Worm (Caenorhabditis elegans) whole organism, mixed stage, embryonic: ENCODE data around the gene T19D12.5.

Experiments used
- M03D4.4 ChIP-seq: sonication (generic microtip); optimal IDR thresholded peaks from 2 replicates; lab custom pipeline; 2017; ENCODE audit warnings: mild to moderate bottlenecking, missing genetic modification characterization, missing compliant biosample characterization
- bed-3 ChIP-seq: fragments of 200-800 bp; sonication (Bioruptor generic); optimal IDR thresholded peaks from 3 replicates; lab custom pipeline; 2018; ENCODE audit warnings: mild to moderate bottlenecking, missing genetic modification characterization, moderate library complexity, missing compliant biosample characterization
- ceh-39 ChIP-seq: fragments of 150-350 bp; optimal IDR thresholded peaks from 2 replicates; lab custom pipeline; 2014; ENCODE audit warnings: missing biosample characterization, missing genetic modification characterization
- ceh-43 ChIP-seq: fragments of 200-800 bp; sonication (Bioruptor generic); optimal IDR thresholded peaks from 2 replicates; lab custom pipeline; 2018; ENCODE audit warnings: mild to moderate bottlenecking, missing genetic modification characterization, moderate library complexity, missing compliant biosample characterization
- ceh-83 ChIP-seq: fragments of 200-800 bp; sonication (Bioruptor generic); optimal IDR thresholded peaks from 2 replicates; lab custom pipeline; 2018; ENCODE audit warnings: mild to moderate bottlenecking, missing genetic modification characterization, missing compliant biosample characterization
- ces-1 ChIP-seq: fragments of 150-350 bp; optimal IDR thresholded peaks from 2 replicates; lab custom pipeline; 2014; ENCODE audit warnings: missing biosample characterization, missing genetic modification reagents, missing genetic modification characterization
- cnd-1 ChIP-seq: fragments of 200-800 bp; sonication (Bioruptor generic); optimal IDR thresholded peaks from 2 replicates; lab custom pipeline; 2018; ENCODE audit warnings: mild to moderate bottlenecking, missing genetic modification characterization, missing compliant biosample characterization
- drap-1 ChIP-seq: fragments of 200-800 bp; sonication (Bioruptor generic); optimal IDR thresholded peaks from 3 replicates; lab custom pipeline; 2018; ENCODE audit warnings: mild to moderate bottlenecking, missing genetic modification characterization, missing compliant biosample characterization
- elt-1 ChIP-seq: sonication (generic microtip); optimal IDR thresholded peaks from 2 replicates; lab custom pipeline; 2017; ENCODE audit warnings: missing genetic modification characterization, mild to moderate bottlenecking, missing compliant biosample characterization, antibody characterized with exemption, moderate library complexity, borderline replicate concordance; ENCODE audit not compliant: insufficient read depth
- elt-3 ChIP-seq: fragments of 150-350 bp; optimal IDR thresholded peaks from 2 replicates; lab custom pipeline; 2014; ENCODE audit warnings: missing biosample characterization, missing genetic modification characterization
- ham-2 ChIP-seq: fragments of 200-800 bp; sonication (Bioruptor generic); optimal IDR thresholded peaks from 2 replicates; lab custom pipeline; 2018; ENCODE audit warnings: mild to moderate bottlenecking, missing genetic modification characterization, missing compliant biosample characterization
- hlh-1 ChIP-seq: fragments of 150-350 bp; optimal IDR thresholded peaks from 2 replicates; lab custom pipeline; 2014; ENCODE audit warnings: missing biosample characterization, missing genetic modification reagents, missing genetic modification characterization
- lin-13 ChIP-seq: fragments of 150-350 bp; optimal IDR thresholded peaks from 2 replicates; lab custom pipeline; 2014; ENCODE audit warnings: missing biosample characterization, missing genetic modification characterization
- lin-32 ChIP-seq: fragments of 200-800 bp; sonication (Bioruptor generic); optimal IDR thresholded peaks from 2 replicates; lab custom pipeline; 2018; ENCODE audit warnings: mild to moderate bottlenecking, missing genetic modification characterization, missing compliant biosample characterization
- lsy-2 ChIP-seq: fragments of 150-350 bp; optimal IDR thresholded peaks from 2 replicates; lab custom pipeline; 2014; ENCODE audit warnings: missing biosample characterization, missing genetic modification characterization
- mab-5 ChIP-seq: fragments of 150-350 bp; optimal IDR thresholded peaks from 2 replicates; lab custom pipeline; 2014; ENCODE audit warnings: missing biosample characterization, missing genetic modification characterization
- mep-1 ChIP-seq: fragments of 150-350 bp; optimal IDR thresholded peaks from 2 replicates; lab custom pipeline; 2017; ENCODE audit warnings: missing biosample characterization, missing genetic modification reagents, missing genetic modification characterization, inconsistent platforms
- mls-2 ChIP-seq: sonication (generic microtip); optimal IDR thresholded peaks from 2 replicates; lab custom pipeline; 2016; ENCODE audit warnings: mild to moderate bottlenecking, missing genetic modification characterization, moderate library complexity, missing compliant biosample characterization
- nhr-12 ChIP-seq: fragments of 150-350 bp; optimal IDR thresholded peaks from 2 replicates; lab custom pipeline; 2014; ENCODE audit warnings: missing biosample characterization, missing genetic modification characterization
- nhr-237 ChIP-seq: fragments of 150-350 bp; optimal IDR thresholded peaks from 2 replicates; lab custom pipeline; 2014; ENCODE audit warnings: missing biosample characterization, missing genetic modification characterization
- nhr-28 ChIP-seq: fragments of 150-350 bp; optimal IDR thresholded peaks from 2 replicates; lab custom pipeline; 2014; ENCODE audit warnings: missing biosample characterization, missing genetic modification characterization
- nhr-76 ChIP-seq: sonication (generic microtip); optimal IDR thresholded peaks from 2 replicates; lab custom pipeline; 2017; ENCODE audit warnings: missing biosample characterization, missing genetic modification characterization
- pha-4 ChIP-seq: fragments of 150-350 bp; optimal IDR thresholded peaks from 2 replicates; lab custom pipeline; 2018; ENCODE audit warnings: missing biosample characterization, missing genetic modification reagents, missing genetic modification characterization
- sem-2 ChIP-seq: fragments of 200-800 bp; sonication (Bioruptor generic); optimal IDR thresholded peaks from 2 replicates; lab custom pipeline; 2018; ENCODE audit warnings: mild to moderate bottlenecking, missing genetic modification characterization, missing compliant biosample characterization
- snpc-4 ChIP-seq: fragments of 150-350 bp; optimal IDR thresholded peaks from 2 replicates; lab custom pipeline; 2014; ENCODE audit warnings: missing biosample characterization, missing genetic modification characterization
- sptf-1 ChIP-seq: sonication (generic microtip); optimal IDR thresholded peaks from 2 replicates; lab custom pipeline; 2017; ENCODE audit warnings: mild to moderate bottlenecking, missing genetic modification characterization, moderate library complexity, missing compliant biosample characterization
- tbx-8 ChIP-seq: fragments of 200-800 bp; sonication (Bioruptor generic); optimal IDR thresholded peaks from 2 replicates; lab custom pipeline; 2018; ENCODE audit warnings: mild to moderate bottlenecking, missing genetic modification characterization, moderate library complexity, missing compliant biosample characterization
- unc-120 ChIP-seq: sonication (generic microtip); optimal IDR thresholded peaks from 2 replicates; lab custom pipeline; 2017; ENCODE audit warnings: missing genetic modification characterization, missing compliant biosample characterization; ENCODE audit not compliant: poor library complexity, severe bottlenecking
- unc-39 ChIP-seq: fragments of 150-350 bp; optimal IDR thresholded peaks from 2 replicates; lab custom pipeline; 2014; ENCODE audit warnings: missing biosample characterization, missing genetic modification characterization
- unc-62 ChIP-seq: fragments of 150-350 bp; optimal IDR thresholded peaks from 2 replicates; lab custom pipeline; 2014; ENCODE audit warnings: missing biosample characterization, missing genetic modification reagents, missing genetic modification characterization
- zip-8 ChIP-seq: fragments of 150-350 bp; optimal IDR thresholded peaks from 2 replicates; lab custom pipeline; 2014; ENCODE audit warnings: missing biosample characterization, missing genetic modification characterization
- ztf-11 ChIP-seq: fragments of 150-350 bp; optimal IDR thresholded peaks from 2 replicates; lab custom pipeline; 2014; ENCODE audit warnings: missing biosample characterization, missing genetic modification characterization

Gene T19D12.5

ce11 chrII:6646903-6647302 lies 10.9 kb upstream of the T19D12.5 start:
- no peak for TF ChIP-seq nhr-12 (tag; lab: Kevin White, UChicago)
- no peak for TF ChIP-seq unc-39 (tag; lab: Kevin White, UChicago)
- no peak for TF ChIP-seq sptf-1
- TF ChIP-seq elt-1 (tag; lab: Kevin White, UChicago): no peak
- TF ChIP-seq nhr-28 (tag; lab: Kevin White, UChicago): no peak
- no peak for TF ChIP-seq mep-1 (tag; lab: Kevin White, UChicago)
- no peak for TF ChIP-seq ham-2 (GFP tag; lab: Kevin White, UChicago)
- no peak for TF ChIP-seq ceh-43 (GFP tag; lab: Kevin White, UChicago)
- TF ChIP-seq lin-13: no peak
- TF ChIP-seq lin-32 (GFP tag; lab: Kevin White, UChicago): no peak
- TF ChIP-seq cnd-1 (tag; lab: Kevin White, UChicago): no peak
- TF ChIP-seq bed-3 (GFP tag; lab: Kevin White, UChicago): no peak
- no peak for TF ChIP-seq sem-2 (GFP tag; lab: Kevin White, UChicago)
- TF ChIP-seq elt-3 (tag; lab: Kevin White, UChicago): no peak
- no peak for TF ChIP-seq lsy-2 (tag; lab: Kevin White, UChicago)
- no peak for TF ChIP-seq pha-4 (tag; lab: Kevin White, UChicago)

DNA sequence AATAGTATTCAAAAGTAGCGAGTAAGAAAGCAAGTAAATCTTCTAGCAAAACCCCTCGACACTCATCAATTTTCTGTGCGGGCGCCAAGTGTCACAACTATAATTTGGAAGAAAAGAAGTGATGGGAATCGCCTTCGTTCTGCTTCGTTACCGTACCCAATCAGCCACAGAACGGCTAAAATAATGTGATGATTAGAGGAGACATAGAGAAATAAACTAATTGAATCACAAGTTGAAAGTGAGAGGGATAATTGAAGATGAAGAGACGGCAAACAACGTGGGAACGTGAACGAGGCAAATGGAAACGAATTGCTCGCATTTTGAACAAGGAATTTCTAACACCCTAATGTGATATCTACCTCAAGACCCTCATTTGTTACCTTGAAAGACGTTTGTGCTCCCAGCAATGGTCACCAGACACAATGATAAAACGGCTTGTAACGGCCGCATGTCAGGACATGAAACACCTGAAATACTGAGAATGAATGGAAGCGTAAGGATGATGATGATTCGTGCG lies 6.7 kb upstream of the T19D12.5 start, which contains the start of gene T19D12.6:
Gene T19D12.6, minus strand, starts transcription at position 467 of the 517 bp plus-strand sequence.
- TF ChIP-seq tbx-8 (GFP tag; lab: Kevin White, UChicago) (no peak), ces-1 (peak; percentile 58)

DNA sequence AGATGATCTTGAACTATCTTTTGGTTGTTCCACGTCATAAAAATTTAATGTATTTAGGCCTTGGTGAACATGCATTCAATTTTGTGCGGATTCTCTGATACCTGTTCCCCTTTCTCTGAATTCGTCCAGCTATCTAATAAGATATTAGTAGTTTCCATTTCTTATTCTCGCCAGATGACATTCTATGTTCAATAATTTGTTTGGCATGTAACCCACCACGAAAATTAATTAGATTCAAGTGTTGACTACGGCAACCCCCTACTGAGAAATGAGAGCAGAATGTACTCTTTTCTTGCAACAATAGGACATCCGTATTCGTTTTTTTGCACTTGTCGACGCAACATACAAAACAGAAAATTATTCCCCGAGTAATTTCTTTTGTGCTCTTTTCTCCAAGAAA lies 6.1 kb upstream of the T19D12.5 start:
- TF ChIP-seq mep-1 (tag; lab: Kevin White, UChicago) (no peak), ces-1 (peak; percentile 77)
- TF ChIP-seq, all 35 proteins: peak for 1

DNA sequence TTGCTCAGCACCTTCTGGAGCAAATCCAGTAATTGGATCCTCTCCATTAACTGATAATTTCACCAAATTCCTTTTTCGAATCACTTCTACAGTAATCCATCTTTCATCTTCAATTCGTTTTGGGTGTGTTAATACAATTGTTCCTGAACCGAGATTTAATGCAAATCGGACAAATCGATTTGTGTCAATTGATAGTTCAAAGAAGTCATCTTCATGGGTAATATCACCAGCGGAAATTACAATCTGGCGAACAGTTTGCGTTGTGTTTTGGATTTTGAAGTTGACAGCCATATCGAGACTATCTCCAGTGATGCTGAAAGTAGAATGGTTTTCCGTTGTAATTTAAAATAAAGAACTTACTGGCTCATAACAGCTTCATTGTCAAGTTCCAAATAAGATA lies 1.8 kb upstream of the T19D12.5 start:
- no peak for TF ChIP-seq hlh-1 (tag; lab: Kevin White, UChicago)
- TF ChIP-seq M03D4.4: no peak
- TF ChIP-seq nhr-12 (tag; lab: Kevin White, UChicago): no peak
- no peak for TF ChIP-seq unc-62 (GFP tag; lab: Kevin White, UChicago)
- TF ChIP-seq pha-4 (tag; lab: Kevin White, UChicago): no peak
- no peak for TF ChIP-seq zip-8 (tag; lab: Kevin White, UChicago)
- no peak for TF ChIP-seq nhr-237 (tag; lab: Kevin White, UChicago)
- TF ChIP-seq sptf-1: no peak
- TF ChIP-seq ham-2 (GFP tag; lab: Kevin White, UChicago): no peak
- no peak for TF ChIP-seq nhr-76 (tag; lab: Kevin White, UChicago)
- TF ChIP-seq unc-39 (tag; lab: Kevin White, UChicago): no peak

DNA sequence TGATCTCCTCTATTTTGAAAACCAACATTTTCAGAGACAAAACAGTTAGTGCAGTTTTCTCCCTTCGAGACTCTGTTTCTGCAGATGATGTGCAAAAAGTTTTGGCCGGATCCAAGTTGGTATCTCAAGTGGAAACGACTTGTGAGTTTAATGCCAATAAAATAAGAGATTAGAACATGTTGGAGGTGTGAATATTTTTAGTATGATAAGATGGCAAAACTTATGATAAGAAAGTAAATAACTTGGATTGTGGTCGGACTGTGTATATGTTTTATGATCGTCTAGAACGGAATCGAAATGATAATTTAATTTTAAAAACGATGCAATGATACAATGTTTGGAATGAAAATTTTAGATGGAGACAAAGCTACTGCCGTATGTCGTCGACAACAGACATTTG lies 4.0 kb downstream of the T19D12.5 start:
- no peak for TF ChIP-seq nhr-76 (tag; lab: Kevin White, UChicago)
- TF ChIP-seq ceh-83 (GFP tag; lab: Kevin White, UChicago): no peak
- no peak for TF ChIP-seq ces-1
- TF ChIP-seq mls-2 (tag; lab: Kevin White, UChicago): no peak
- no peak for TF ChIP-seq nhr-237 (tag; lab: Kevin White, UChicago)
- no peak for TF ChIP-seq hlh-1 (tag; lab: Kevin White, UChicago)
- TF ChIP-seq zip-8 (tag; lab: Kevin White, UChicago): no peak
- no peak for TF ChIP-seq bed-3 (GFP tag; lab: Kevin White, UChicago)
- no peak for TF ChIP-seq elt-3 (tag; lab: Kevin White, UChicago)
- no peak for TF ChIP-seq lin-32 (GFP tag; lab: Kevin White, UChicago)
- no peak for TF ChIP-seq elt-1 (tag; lab: Kevin White, UChicago)
- no peak for TF ChIP-seq nhr-12 (tag; lab: Kevin White, UChicago)
- no peak for TF ChIP-seq nhr-28 (tag; lab: Kevin White, UChicago)
- no peak for TF ChIP-seq lin-13
- TF ChIP-seq unc-62 (GFP tag; lab: Kevin White, UChicago): no peak
- TF ChIP-seq ztf-11 (tag; lab: Kevin White, UChicago): no peak
- no peak for TF ChIP-seq ceh-43 (GFP tag; lab: Kevin White, UChicago)
- no peak for TF ChIP-seq M03D4.4

ce11 chrII:6630811-6631210 lies 5.2 kb downstream of the T19D12.5 start, which contains the start of gene T19D12.4:
Gene T19D12.4, plus strand, starts transcription at chrII:6631105.
- TF ChIP-seq elt-3 (tag; lab: Kevin White, UChicago): no peak
- no peak for TF ChIP-seq nhr-76 (tag; lab: Kevin White, UChicago)
- TF ChIP-seq snpc-4 (tag; lab: Kevin White, UChicago): no peak
- no peak for TF ChIP-seq ztf-11 (tag; lab: Kevin White, UChicago)
- TF ChIP-seq nhr-28 (tag; lab: Kevin White, UChicago): no peak
- no peak for TF ChIP-seq cnd-1 (tag; lab: Kevin White, UChicago)
- TF ChIP-seq mab-5 (tag; lab: Kevin White, UChicago): no peak
- no peak for TF ChIP-seq drap-1
- TF ChIP-seq ces-1: no peak
- no peak for TF ChIP-seq M03D4.4
- no peak for TF ChIP-seq unc-62 (GFP tag; lab: Kevin White, UChicago)
- no peak for TF ChIP-seq tbx-8 (GFP tag; lab: Kevin White, UChicago)
- no peak for TF ChIP-seq ceh-83 (GFP tag; lab: Kevin White, UChicago)
- no peak for TF ChIP-seq ceh-39
- no peak for TF ChIP-seq ceh-43 (GFP tag; lab: Kevin White, UChicago)
- TF ChIP-seq unc-120 (tag; lab: Kevin White, UChicago): no peak
